Worm (Caenorhabditis elegans): Measurements from ENCODE around the gene psme-3.
A peak's percentile ranks its signal among the peaks of the same experiment; 100 is the strongest.

The psme-3 gene

DNA sequence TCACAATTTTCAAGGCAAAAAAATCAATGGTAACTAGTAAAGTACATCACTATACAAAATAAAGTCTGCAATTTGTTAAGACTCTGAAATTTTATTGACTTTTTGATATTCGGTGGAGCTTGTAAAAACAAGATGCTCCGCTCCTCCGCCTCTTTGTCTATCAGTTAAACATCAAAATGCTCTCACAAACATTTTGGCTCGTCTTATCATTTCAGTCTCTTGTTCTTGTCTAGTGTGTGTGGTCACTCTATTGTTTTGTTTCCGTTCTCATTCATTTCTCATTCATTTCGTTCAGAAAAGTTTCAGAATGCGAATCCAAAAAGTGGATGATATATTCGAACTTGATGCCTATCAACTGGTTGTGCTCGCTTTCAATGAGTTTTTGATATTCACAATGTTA lies 19.9 kb upstream of the psme-3 start, which contains the start of gene Y66D12A.13:
TSS of gene Y66D12A.13 (plus strand) at position 301 of the 400 bp plus-strand sequence.
- no peak for TF ChIP-seq efl-1 (optimal IDR thresholded peaks at IDR 0.05)
- peak in 1 of 2 experiments; percentile 71 for TF ChIP-seq efl-1 (GFP tag; optimal IDR thresholded peaks at IDR 0.05 in 1 of 2)
- TF ChIP-seq lin-14 (GFP tag; optimal IDR thresholded peaks at IDR 0.05) = no peak
- no peak for TF ChIP-seq unc-130 (tag; optimal IDR thresholded peaks at IDR 0.05)
- TF ChIP-seq lin-35 (GFP tag; optimal IDR thresholded peaks at IDR 0.05) = no peak
- no peak for TF ChIP-seq snu-23 (GFP tag; optimal IDR thresholded peaks at IDR 0.05)
- TF ChIP-seq mdl-1 (tag; optimal IDR thresholded peaks at IDR 0.05) = no peak

DNA sequence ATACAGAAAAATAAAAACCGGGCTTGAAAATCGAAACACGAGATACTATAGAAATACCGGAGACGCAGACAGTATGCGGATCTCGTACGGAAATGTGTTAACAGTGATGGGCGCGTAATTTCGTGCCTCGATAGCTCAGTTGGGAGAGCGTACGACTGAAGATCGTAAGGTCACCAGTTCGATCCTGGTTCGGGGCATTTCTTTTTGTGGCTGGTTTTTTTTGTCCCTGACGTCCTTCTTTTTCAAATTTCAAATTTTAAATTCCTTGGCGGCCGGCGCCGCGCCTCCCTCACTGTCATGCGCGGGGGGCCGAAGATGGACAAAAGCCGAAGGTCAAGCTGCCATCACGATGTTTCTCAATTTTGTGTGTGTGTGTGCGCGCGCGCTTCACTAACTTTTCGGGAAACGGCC lies 13.2 kb upstream of the psme-3 start:
- TF ChIP-seq hlh-17 (GFP tag; optimal IDR thresholded peaks at IDR 0.05; ENCODE audit: borderline replicate concordance) = no peak
- TF ChIP-seq nhr-90 (tag; optimal IDR thresholded peaks at IDR 0.05; ENCODE audit: poor library complexity) = peak; percentile 67
- no peak for TF ChIP-seq fkh-4 (tag; optimal IDR thresholded peaks at IDR 0.05; ENCODE audit: borderline replicate concordance)
- peak; percentile 83 for TF ChIP-seq nhr-85 (tag)
- no peak for TF ChIP-seq vab-15 (tag; optimal IDR thresholded peaks at IDR 0.05)
- TF ChIP-seq nhr-76 (tag; optimal IDR thresholded peaks at IDR 0.05) = no peak
- peak in 1 of 2 experiments; percentile 10 for TF ChIP-seq mdl-1 (tag; optimal IDR thresholded peaks at IDR 0.05)
- 0 out of 2 replicates have a peak, but pooled peaks have one; percentile 23 for TF ChIP-seq grh-1 (GFP tag; IDR thresholded peaks at IDR 0.05)
- peak; percentile 64 for TF ChIP-seq snu-23 (GFP tag; optimal IDR thresholded peaks at IDR 0.05)
- TF ChIP-seq lsy-2 (tag; optimal IDR thresholded peaks at IDR 0.05) = peak in 1 of 2 experiments; percentile 11
- TF ChIP-seq elt-3 (tag; optimal IDR thresholded peaks at IDR 0.05) = peak in 1 of 6 experiments; percentile 49
- TF ChIP-seq dpl-1 (GFP tag; optimal IDR thresholded peaks at IDR 0.05) = peak in 1 of 3 experiments; percentile 12
- peak; percentile 68 for TF ChIP-seq lin-14 (GFP tag; optimal IDR thresholded peaks at IDR 0.05)
- TF ChIP-seq mep-1 (tag; optimal IDR thresholded peaks at IDR 0.05) = peak; percentile 11
- no peak for TF ChIP-seq fos-1 (tag; optimal IDR thresholded peaks at IDR 0.05)
- TF ChIP-seq unc-62 (GFP tag; optimal IDR thresholded peaks at IDR 0.05) = no peak
- TF ChIP-seq nhr-71 (tag; optimal IDR thresholded peaks at IDR 0.05) = peak; percentile 47
- TF ChIP-seq nhr-20 (tag; optimal IDR thresholded peaks at IDR 0.05) = peak; percentile 45
- peak; percentile 7 for TF ChIP-seq lin-13 (GFP tag; optimal IDR thresholded peaks at IDR 0.05)
- no peak for TF ChIP-seq mef-2 (tag; optimal IDR thresholded peaks at IDR 0.05)
- no peak for TF ChIP-seq tbx-2 (tag; optimal IDR thresholded peaks at IDR 0.05)
- no peak for TF ChIP-seq nhr-11 (tag; optimal IDR thresholded peaks at IDR 0.05)
- no peak for TF ChIP-seq dsc-1 (tag; optimal IDR thresholded peaks at IDR 0.05)
- peak; percentile 21; the same call in 1 of the 2 replicates for TF ChIP-seq nhr-19 (GFP tag; conservative IDR thresholded peaks at IDR 0.05)
- no peak for TF ChIP-seq nhr-12 (tag; optimal IDR thresholded peaks at IDR 0.05)
- TF ChIP-seq lin-35 (GFP tag; optimal IDR thresholded peaks at IDR 0.05) = peak; percentile 15 to 57
- peak; percentile 45 for TF ChIP-seq nhr-47 (tag; optimal IDR thresholded peaks at IDR 0.05)
- no peak for TF ChIP-seq swsn-7 (tag; optimal IDR thresholded peaks at IDR 0.05)
- no peak for TF ChIP-seq hlh-4 (tag; optimal IDR thresholded peaks at IDR 0.05)
- peak in 1 of 2 experiments; percentile 32 for TF ChIP-seq efl-1 (optimal IDR thresholded peaks at IDR 0.05)
- TF ChIP-seq efl-1 (GFP tag; optimal IDR thresholded peaks at IDR 0.05 in 1 of 2) = peak; percentile 8 to 92

- TF ChIP-seq C16A3.4 (tag; optimal IDR thresholded peaks at IDR 0.05) (peak; percentile 21), swsn-7 (tag; optimal IDR thresholded peaks at IDR 0.05) (peak; percentile 19), efl-3 (GFP tag; optimal IDR thresholded peaks at IDR 0.05) (no peak), skn-1 (tag; optimal IDR thresholded peaks at IDR 0.05) (peak; percentile 56), ztf-4 (tag; optimal IDR thresholded peaks at IDR 0.05) (no peak), nhr-77 (tag; optimal IDR thresholded peaks at IDR 0.05) (no peak), nhr-12 (tag; optimal IDR thresholded peaks at IDR 0.05) (no peak), tbx-2 (tag; optimal IDR thresholded peaks at IDR 0.05) (no peak), fkh-10 (GFP tag; optimal IDR thresholded peaks at IDR 0.05) (no peak), aha-1 (tag; optimal IDR thresholded peaks at IDR 0.05) (no peak), unc-130 (tag; optimal IDR thresholded peaks at IDR 0.05) (no peak), pag-3 (tag; optimal IDR thresholded peaks at IDR 0.05; ENCODE audit: borderline replicate concordance, insufficient read depth) (no peak), mef-2 (tag; optimal IDR thresholded peaks at IDR 0.05) (no peak), lin-39 (tag; optimal IDR thresholded peaks at IDR 0.05) (no peak), lir-3 (tag; optimal IDR thresholded peaks at IDR 0.05; ENCODE audit: poor library complexity) (no peak), ceh-8 (GFP tag; optimal IDR thresholded peaks at IDR 0.05) (no peak), nhr-47 (tag; optimal IDR thresholded peaks at IDR 0.05) (peak; percentile 19), snpc-4 (tag; optimal IDR thresholded peaks at IDR 0.05) (no peak), zag-1 (tag; optimal IDR thresholded peaks at IDR 0.05) (no peak), snu-23 (GFP tag; optimal IDR thresholded peaks at IDR 0.05) (peak; percentile 12), C34B4.2 (tag; optimal IDR thresholded peaks at IDR 0.05) (no peak), nhr-71 (tag; optimal IDR thresholded peaks at IDR 0.05) (peak; percentile 17), nhr-84 (tag; optimal IDR thresholded peaks at IDR 0.05) (no peak), alr-1 (tag; optimal IDR thresholded peaks at IDR 0.05; ENCODE audit: borderline replicate concordance) (no peak), tlp-1 (tag; optimal IDR thresholded peaks at IDR 0.05) (no peak)
These were observed 11.1 kb upstream of the psme-3 start for ce11 chrIII:11556860-11557259.
